Worm (Caenorhabditis elegans): ENCODE data around the gene ZK688.12.

DNA sequence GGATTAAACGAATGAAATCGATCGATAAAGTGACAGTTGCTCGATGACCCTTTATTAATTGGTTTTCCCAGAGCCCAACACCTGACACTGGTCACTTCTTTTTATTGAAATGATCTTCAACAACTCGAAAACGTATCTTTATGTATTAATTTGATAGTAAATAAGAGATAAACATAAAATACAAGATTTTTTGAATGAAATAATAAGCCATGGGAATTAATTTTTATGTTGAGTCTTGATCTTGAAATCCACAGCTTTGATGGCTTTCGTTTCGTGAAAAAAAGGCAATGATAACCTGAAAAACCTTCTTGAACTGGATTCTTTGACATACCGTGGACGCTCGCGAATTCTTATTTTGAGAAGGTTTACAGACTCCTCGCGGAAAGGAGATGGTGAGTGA, 5.9 kb downstream of the ZK688.12 start, which contains the start of gene pcp-5:
- peak in 1 of 2 experiments; percentile 6 for TF ChIP-seq lsy-2 (tag; optimal IDR thresholded peaks at IDR 0.05)
- TF ChIP-seq unc-62 (GFP tag; optimal IDR thresholded peaks at IDR 0.05): no peak
- TF ChIP-seq ZK546.5 (tag; optimal IDR thresholded peaks at IDR 0.05): no peak
- TF ChIP-seq mdl-1 (tag; optimal IDR thresholded peaks at IDR 0.05): no peak
- no peak for TF ChIP-seq elt-1 (tag; optimal IDR thresholded peaks at IDR 0.05)
- no peak for TF ChIP-seq aly-2 (tag; optimal IDR thresholded peaks at IDR 0.05)

Measured in whole organism, L2 larva.